Worm (Caenorhabditis elegans) whole organism, L4 larva: ENCODE data around the gene Y58A7A.1.

Experiments
- fkh-10 ChIP-seq: fragments of 150-350 bp; optimal IDR thresholded peaks from 2 replicates; lab custom pipeline; 2014; ENCODE audit warnings: missing biosample characterization, missing genetic modification reagents, missing genetic modification characterization
- hlh-30 ChIP-seq: sonication (generic microtip); optimal IDR thresholded peaks from 2 replicates; lab custom pipeline; 2017; ENCODE audit warnings: antibody characterized with exemption, mild to moderate bottlenecking, missing genetic modification characterization, missing compliant biosample characterization; ENCODE audit not compliant: insufficient read depth
- mdl-1 ChIP-seq, 2 experiments: fragments of 150-350 bp in 1 of 2; sonication (generic microtip) in 1 of 2; optimal IDR thresholded peaks; 2 replicates each; lab custom pipeline; 2014 to 2017; ENCODE audit warnings: missing biosample characterization in 2 of 2, missing genetic modification characterization in 2 of 2
- mxl-3 ChIP-seq: fragments of 200-800 bp; sonication (Bioruptor generic); optimal IDR thresholded peaks from 2 replicates; lab custom pipeline; 2018; ENCODE audit warnings: mild to moderate bottlenecking, missing genetic modification characterization, missing compliant biosample characterization
- nhr-11 ChIP-seq: fragments of 150-350 bp; optimal IDR thresholded peaks from 2 replicates; lab custom pipeline; 2014; ENCODE audit warnings: missing biosample characterization, missing genetic modification characterization

- no peak for TF ChIP-seq nhr-11
- TF ChIP-seq hlh-30 = peak; percentile 17
- peak; percentile 12 for TF ChIP-seq mxl-3 (GFP tag; lab: Kevin White, UChicago)
- TF ChIP-seq fkh-10 (GFP tag; lab: Kevin White, UChicago) = no peak
- TF ChIP-seq mdl-1 (tag; optimal IDR thresholded peaks at IDR 0.05; lab: Kevin White, UChicago) = no peak
Measured at ce11 chrV:5026438-5026837, 42.9 kb downstream of the Y58A7A.1 start.
